Worm (Caenorhabditis elegans): ENCODE measurements around the gene F38B6.6.

- TF ChIP-seq ztf-4 (tag; optimal IDR thresholded peaks at IDR 0.05) (no peak), nhr-237 (tag; optimal IDR thresholded peaks at IDR 0.05) (no peak), zag-1 (tag; optimal IDR thresholded peaks at IDR 0.05) (no peak), snpc-4 (tag; optimal IDR thresholded peaks at IDR 0.05) (no peak), ceh-82 (tag; optimal IDR thresholded peaks at IDR 0.05) (no peak), R02D3.7 (tag; optimal IDR thresholded peaks at IDR 0.05) (no peak), lsy-2 (tag; optimal IDR thresholded peaks at IDR 0.05) (no peak)
These were observed 3.0 kb upstream of the F38B6.6 start for ce11 chrX:6692896-6693295.
